Worm (Caenorhabditis elegans) whole organism, young adult: Measurements from ENCODE around the gene F36G9.7.

ENCODE experiments used
- B0336.3 ChIP-seq: fragments of 200-800 bp; sonication (Bioruptor generic); IDR thresholded peaks from 2 replicates; pipeline ENCODE4 v1.3.6; 2022; ENCODE audit warnings: missing genetic modification characterization, missing compliant biosample characterization
- F33H1.4 ChIP-seq: fragments of 200-800 bp; sonication (Bioruptor generic); IDR thresholded peaks from 2 replicates; pipeline ENCODE4 v1.3.6; 2022; ENCODE audit warnings: missing genetic modification reagents, missing genetic modification characterization, missing compliant biosample characterization
- K12H6.12 ChIP-seq: fragments of 200-800 bp; sonication (Bioruptor generic); optimal IDR thresholded peaks from 2 replicates; lab custom pipeline; 2018; ENCODE audit warnings: mild to moderate bottlenecking, missing genetic modification characterization, missing compliant biosample characterization
- Y53F4B.3 ChIP-seq: fragments of 200-800 bp; sonication (Bioruptor generic); IDR thresholded peaks from 2 replicates; pipeline ENCODE4 v1.3.6; 2022; ENCODE audit warnings: missing genetic modification reagents, missing genetic modification characterization, missing compliant biosample characterization
- Y56A3A.18 ChIP-seq: fragments of 200-800 bp; sonication (Bioruptor generic); IDR thresholded peaks from 2 replicates; pipeline ENCODE4 v1.3.6; 2022; ENCODE audit warnings: missing genetic modification reagents, missing genetic modification characterization, missing compliant biosample characterization
- Y67H2A.10 ChIP-seq: fragments of 200-800 bp; sonication (Bioruptor generic); conservative IDR thresholded peaks from 2 replicates; pipeline ENCODE4 v1.3.6; 2022; ENCODE audit warnings: missing genetic modification reagents, missing genetic modification characterization, missing compliant biosample characterization
- Y95B8A.8 ChIP-seq: fragments of 200-800 bp; sonication (Bioruptor generic); IDR thresholded peaks from 2 replicates; pipeline ENCODE4 v1.3.6; 2022; ENCODE audit warnings: missing genetic modification reagents, missing genetic modification characterization, missing compliant biosample characterization
- ama-1 ChIP-seq, 3 experiments: fragments of 150-350 bp in 1 of 3; sonication (generic microtip) in 2 of 3; optimal IDR thresholded peaks; 2 replicates each; lab custom pipeline; 2014 to 2018; ENCODE audit warnings: missing biosample characterization in 2 of 3, missing genetic modification characterization in 2 of 3, missing genetic modification reagents in 2 of 3
- aptf-3 ChIP-seq: fragments of 200-800 bp; sonication (Bioruptor generic); IDR thresholded peaks from 2 replicates; pipeline ENCODE4 v1.3.6; 2022; ENCODE audit warnings: missing genetic modification characterization, missing compliant biosample characterization
- attf-5 ChIP-seq: fragments of 200-800 bp; sonication (Bioruptor generic); optimal IDR thresholded peaks from 2 replicates; lab custom pipeline; 2018; ENCODE audit warnings: mild to moderate bottlenecking, missing genetic modification characterization, missing compliant biosample characterization
- bed-2 ChIP-seq: fragments of 200-800 bp; sonication (Bioruptor generic); IDR thresholded peaks from 2 replicates; pipeline ENCODE4 v1.3.6; 2022; ENCODE audit warnings: missing genetic modification reagents, missing genetic modification characterization, missing compliant biosample characterization
- ccch-3 ChIP-seq: fragments of 200-800 bp; sonication (Bioruptor generic); optimal IDR thresholded peaks from 2 replicates; lab custom pipeline; 2018; ENCODE audit warnings: mild to moderate bottlenecking, missing genetic modification characterization, missing compliant biosample characterization
- dpff-1 ChIP-seq: sonication (generic microtip); optimal IDR thresholded peaks from 2 replicates; lab custom pipeline; 2017; ENCODE audit warnings: mild to moderate bottlenecking, missing genetic modification characterization, missing compliant biosample characterization
- efl-1 ChIP-seq: fragments of 150-350 bp; optimal IDR thresholded peaks from 2 replicates; lab custom pipeline; 2014; ENCODE audit warnings: missing biosample characterization, missing genetic modification reagents, missing genetic modification characterization
- hmg-1.2 ChIP-seq: fragments of 200-800 bp; sonication (Bioruptor generic); IDR thresholded peaks from 2 replicates; pipeline ENCODE4 v1.3.6; 2022; ENCODE audit warnings: missing genetic modification reagents, missing genetic modification characterization, missing compliant biosample characterization
- hrde-1 ChIP-seq: sonication (generic microtip); optimal IDR thresholded peaks from 2 replicates; lab custom pipeline; 2016; ENCODE audit warnings: missing genetic modification characterization, mild to moderate bottlenecking, missing compliant biosample characterization, moderate library complexity, missing genotype, missing genetic modification reagents, borderline replicate concordance
- let-607 ChIP-seq, 2 experiments: fragments of 200-800 bp in 1 of 2; sonication (Bioruptor generic) in 1 of 2; sonication (generic microtip) in 1 of 2; optimal IDR thresholded peaks; 2 replicates each; lab custom pipeline; 2016 to 2018; ENCODE audit warnings: mild to moderate bottlenecking in 2 of 2, missing compliant biosample characterization in 2 of 2, missing genetic modification characterization in 2 of 2, moderate library complexity in 2 of 2, missing genotype in 1 of 2
- lin-35 ChIP-seq, 3 experiments: fragments of 150-350 bp in 2 of 3; sonication (generic microtip) in 1 of 3; optimal IDR thresholded peaks; 2 replicates each; lab custom pipeline; 2014 to 2018; ENCODE audit warnings: missing biosample characterization in 3 of 3, missing genetic modification characterization in 3 of 3, missing genetic modification reagents in 3 of 3
- lin-40 ChIP-seq: sonication (generic microtip); optimal IDR thresholded peaks from 2 replicates; lab custom pipeline; 2016; ENCODE audit warnings: missing genetic modification characterization, mild to moderate bottlenecking, missing compliant biosample characterization, missing genotype, missing genetic modification reagents
- lir-1 ChIP-seq: fragments of 200-800 bp; sonication (Bioruptor generic); conservative IDR thresholded peaks from 2 replicates; pipeline ENCODE4 v1.3.6; 2022; ENCODE audit warnings: missing genetic modification reagents, missing genetic modification characterization, missing compliant biosample characterization
- lsl-1 ChIP-seq: fragments of 200-800 bp; sonication (Bioruptor generic); optimal IDR thresholded peaks from 2 replicates; lab custom pipeline; 2018; ENCODE audit warnings: mild to moderate bottlenecking, missing genetic modification characterization, moderate library complexity, missing compliant biosample characterization
- madf-10 ChIP-seq: sonication (generic microtip); optimal IDR thresholded peaks from 2 replicates; lab custom pipeline; 2016; ENCODE audit warnings: mild to moderate bottlenecking, missing genetic modification characterization, missing compliant biosample characterization
- madf-3 ChIP-seq: fragments of 200-800 bp; sonication (Bioruptor generic); IDR thresholded peaks from 2 replicates; pipeline ENCODE4 v1.3.6; 2022; ENCODE audit warnings: missing genetic modification reagents, missing genetic modification characterization, missing compliant biosample characterization
- madf-6 ChIP-seq: fragments of 200-800 bp; sonication (Bioruptor generic); IDR thresholded peaks from 2 replicates; pipeline ENCODE4 v1.3.6; 2022; ENCODE audit warnings: missing genetic modification reagents, missing genetic modification characterization, missing compliant biosample characterization
- madf-8 ChIP-seq: fragments of 200-800 bp; sonication (Bioruptor generic); conservative IDR thresholded peaks from 2 replicates; pipeline ENCODE4 v1.3.6; 2022; ENCODE audit warnings: missing genetic modification reagents, missing genetic modification characterization, missing compliant biosample characterization
- mes-4 ChIP-seq: sonication (generic microtip); optimal IDR thresholded peaks from 2 replicates; lab custom pipeline; 2016; ENCODE audit warnings: missing genotype, missing genetic modification characterization, missing compliant biosample characterization
- nfya-2 ChIP-seq: fragments of 200-800 bp; sonication (Bioruptor generic); IDR thresholded peaks from 2 replicates; pipeline ENCODE4 v1.3.6; 2022; ENCODE audit warnings: missing genetic modification reagents, missing genetic modification characterization, missing compliant biosample characterization
- pbrm-1 ChIP-seq: fragments of 200-800 bp; sonication (Bioruptor generic); IDR thresholded peaks from 2 replicates; pipeline ENCODE4 v1.3.6; 2022; ENCODE audit warnings: missing genetic modification reagents, missing genetic modification characterization, missing compliant biosample characterization
- rec-8 ChIP-seq, 2 experiments: sonication (generic microtip); optimal IDR thresholded peaks; 2 replicates each; lab custom pipeline; 2016; ENCODE audit warnings: mild to moderate bottlenecking in 2 of 2, missing genetic modification characterization in 2 of 2, missing genetic modification reagents in 2 of 2, missing genotype in 2 of 2, missing biosample characterization in 1 of 2, missing compliant biosample characterization in 1 of 2, moderate library complexity in 1 of 2
- repo-1 ChIP-seq: sonication (generic microtip); optimal IDR thresholded peaks from 2 replicates; lab custom pipeline; 2017; ENCODE audit warnings: mild to moderate bottlenecking, missing genetic modification characterization, missing compliant biosample characterization
- snpc-3.4 ChIP-seq: sonication (generic microtip); optimal IDR thresholded peaks from 2 replicates; lab custom pipeline; 2017; ENCODE audit warnings: missing genetic modification characterization, mild to moderate bottlenecking, missing compliant biosample characterization, antibody characterized with exemption, moderate library complexity, missing genotype, missing genetic modification reagents
- tlf-1 ChIP-seq: fragments of 200-800 bp; sonication (Bioruptor generic); optimal IDR thresholded peaks from 2 replicates; lab custom pipeline; 2018; ENCODE audit warnings: mild to moderate bottlenecking, missing genetic modification characterization, missing compliant biosample characterization
- xnd-1 ChIP-seq: sonication (generic microtip); optimal IDR thresholded peaks from 2 replicates; lab custom pipeline; 2016; ENCODE audit warnings: missing genotype, missing genetic modification reagents, missing genetic modification characterization, missing compliant biosample characterization
- zfh-2 ChIP-seq: fragments of 200-800 bp; sonication (Bioruptor generic); conservative IDR thresholded peaks from 2 replicates; pipeline ENCODE4 v1.3.6; 2022; ENCODE audit warnings: missing genetic modification reagents, missing genetic modification characterization, missing compliant biosample characterization
- ztf-22 ChIP-seq: fragments of 200-800 bp; sonication (Bioruptor generic); optimal IDR thresholded peaks from 2 replicates; lab custom pipeline; 2018; ENCODE audit warnings: mild to moderate bottlenecking, missing genetic modification characterization, moderate library complexity, missing compliant biosample characterization
- ztf-25 ChIP-seq: fragments of 200-800 bp; sonication (Bioruptor generic); IDR thresholded peaks from 2 replicates; pipeline ENCODE4 v1.3.6; 2022; ENCODE audit warnings: missing genetic modification reagents, missing genetic modification characterization, missing compliant biosample characterization
- ztf-28 ChIP-seq: fragments of 200-800 bp; sonication (Bioruptor generic); IDR thresholded peaks from 2 replicates; pipeline ENCODE4 v1.3.6; 2022; ENCODE audit warnings: missing genetic modification reagents, missing genetic modification characterization, missing compliant biosample characterization

Gene F36G9.7

ce11 chrV:15969653-15970052, at the start of gene F36G9.7:
TSS of gene F36G9.7 (minus strand) at chrV:15969753.
- no peak for TF ChIP-seq madf-6
- TF ChIP-seq ama-1 (optimal IDR thresholded peaks at IDR 0.05; lab: Kevin White, UChicago), result no peak
- no peak for TF ChIP-seq ama-1 (GFP tag; optimal IDR thresholded peaks at IDR 0.05; lab: Kevin White, UChicago)
- TF ChIP-seq tlf-1 (GFP tag; lab: Kevin White, UChicago), result no peak
- no peak for TF ChIP-seq Y95B8A.8
- no peak for TF ChIP-seq dpff-1

ce11 chrV:16017671-16018070, 48.1 kb upstream of the F36G9.7 start, which contains the start of gene srx-43:
TSS of gene srx-43 (plus strand) at chrV:16017971.
- TF ChIP-seq hrde-1 (tag; lab: Kevin White, UChicago) (no peak), K12H6.12 (tag; lab: Kevin White, UChicago) (no peak), lsl-1 (GFP tag; lab: Kevin White, UChicago) (no peak)

- no peak for TF ChIP-seq attf-5 (GFP tag; lab: Kevin White, UChicago)
- TF ChIP-seq madf-3 (GFP tag; lab: Robert Waterston, UW), result no peak
- TF ChIP-seq repo-1 (tag; lab: Kevin White, UChicago), result no peak
- TF ChIP-seq xnd-1, result no peak
- TF ChIP-seq Y53F4B.3 (GFP tag; lab: Robert Waterston, UW), result no peak
- TF ChIP-seq snpc-3.4 (tag; lab: Kevin White, UChicago), result no peak
- no peak for TF ChIP-seq mes-4 (tag; lab: Kevin White, UChicago)
- TF ChIP-seq ztf-22 (GFP tag; lab: Kevin White, UChicago), result no peak
- no peak for TF ChIP-seq lsl-1 (GFP tag; lab: Kevin White, UChicago)
- TF ChIP-seq nfya-2, result no peak
- TF ChIP-seq Y56A3A.18 (GFP tag; lab: Robert Waterston, UW), result no peak
- no peak for TF ChIP-seq ccch-3
- no peak for TF ChIP-seq rec-8 (tag; optimal IDR thresholded peaks at IDR 0.05; lab: Kevin White, UChicago)
Measured at ce11 chrV:16016977-16017376, 47.4 kb upstream of the F36G9.7 start.

ce11 chrV:16015652-16016051, 46.1 kb upstream of the F36G9.7 start, which contains the start of gene str-232:
TSS of gene str-232 (minus strand) at chrV:16015752.
- TF ChIP-seq bed-2 (no peak), ztf-25 (no peak), snpc-3.4 (tag; lab: Kevin White, UChicago) (no peak), aptf-3 (GFP tag; lab: Robert Waterston, UW) (no peak), let-607 (tag; optimal IDR thresholded peaks at IDR 0.05; lab: Kevin White, UChicago) (no peak), madf-8 (GFP tag; lab: Robert Waterston, UW) (no peak)
- TF ChIP-seq, all 124 proteins: peak for 0

- TF ChIP-seq Y67H2A.10 (GFP tag; lab: Robert Waterston, UW) (no peak), dpff-1 (no peak), let-607 (tag; optimal IDR thresholded peaks at IDR 0.05; lab: Kevin White, UChicago) (no peak), B0336.3 (no peak), ztf-28 (no peak), madf-10 (tag; lab: Kevin White, UChicago) (no peak), hmg-1.2 (no peak)
Measured at ce11 chrV:16009564-16009963, 40.0 kb upstream of the F36G9.7 start, which contains the start of gene str-233. TSS of gene str-233 (minus strand) at chrV:16009664.

ce11 chrV:16007505-16007904, 38.0 kb upstream of the F36G9.7 start, which contains the start of gene str-231:
TSS of gene str-231 (minus strand) at chrV:16007605.
- TF ChIP-seq F33H1.4 (GFP tag; lab: Robert Waterston, UW) (no peak), lin-40 (no peak), lir-1 (GFP tag; lab: Robert Waterston, UW) (no peak), Y67H2A.10 (GFP tag; lab: Robert Waterston, UW) (no peak), pbrm-1 (GFP tag; lab: Robert Waterston, UW) (no peak), efl-1 (GFP tag; lab: Kevin White, UChicago) (no peak), K12H6.12 (tag; lab: Kevin White, UChicago) (no peak), lin-35 (GFP tag; optimal IDR thresholded peaks at IDR 0.05; lab: Kevin White, UChicago) (no peak), zfh-2 (GFP tag; lab: Robert Waterston, UW) (no peak), dpff-1 (no peak)
